Fruit fly (Drosophila melanogaster): ENCODE measurements around the gene Aven.

Aven gene

dm6 chrX:12595610-12596336, 33.7 kb downstream of the Aven start, which contains the start of the genes CG1824 and Sec16 (continued):
- TF ChIP-seq CG9437 (GFP tag; optimal IDR thresholded peaks at IDR 0.05): peak; percentile 65
- peak; percentile 56 for TF ChIP-seq CG4424 (GFP tag; optimal IDR thresholded peaks at IDR 0.05)
- 0 out of 2 replicates have a peak, but pooled peaks have one; percentile 28 for TF ChIP-seq sisA (GFP tag; IDR thresholded peaks at IDR 0.05)
- peak in 1 of 2 experiments; percentile 27 for TF ChIP-seq bsh (GFP tag; optimal IDR thresholded peaks at IDR 0.05)
- TF ChIP-seq dysf (GFP tag; IDR thresholded peaks at IDR 0.05): no peak
- TF ChIP-seq shn (GFP tag; optimal IDR thresholded peaks at IDR 0.05): no peak
- TF ChIP-seq Hmr (GFP tag; optimal IDR thresholded peaks at IDR 0.05): peak; percentile 5
- TF ChIP-seq Eip74EF (GFP tag; optimal IDR thresholded peaks at IDR 0.05): no peak
- TF ChIP-seq CG10209 (GFP tag; optimal IDR thresholded peaks at IDR 0.05): peak; percentile 14
- no peak for TF ChIP-seq gcm2 (GFP tag; optimal IDR thresholded peaks at IDR 0.05)
- no peak for TF ChIP-seq Dfd (GFP tag; optimal IDR thresholded peaks at IDR 0.05)
- TF ChIP-seq repo (GFP tag; optimal IDR thresholded peaks at IDR 0.05): no peak
- TF ChIP-seq luna (GFP tag; optimal IDR thresholded peaks at IDR 0.05): no peak
- no peak for TF ChIP-seq CG12744 (GFP tag; optimal IDR thresholded peaks at IDR 0.05)
- TF ChIP-seq CG15696 (tag; optimal IDR thresholded peaks at IDR 0.05): peak; percentile 54
- no peak for TF ChIP-seq sima (GFP tag; optimal IDR thresholded peaks at IDR 0.05)
- no peak for TF ChIP-seq Blimp-1 (GFP tag; optimal IDR thresholded peaks at IDR 0.05)
- peak; percentile 56 for TF ChIP-seq CG15479 (GFP tag; optimal IDR thresholded peaks at IDR 0.05)
- no peak for TF ChIP-seq vvl (GFP tag; IDR thresholded peaks at IDR 0.05)
- TF ChIP-seq CG10979 (tag; optimal IDR thresholded peaks at IDR 0.05): peak; percentile 29
- TF ChIP-seq CG13775 (GFP tag; optimal IDR thresholded peaks at IDR 0.05): peak; percentile 66
- TF ChIP-seq Side (GFP tag; optimal IDR thresholded peaks at IDR 0.05): no peak
- TF ChIP-seq Lim3 (GFP tag; IDR thresholded peaks at IDR 0.05): no peak
- TF ChIP-seq CG18599 (GFP tag; optimal IDR thresholded peaks at IDR 0.05): peak; percentile 17
- TF ChIP-seq CG1233 (GFP tag; optimal IDR thresholded peaks at IDR 0.05): no peak
- peak; percentile 45 for TF ChIP-seq CG8924 (tag; optimal IDR thresholded peaks at IDR 0.05)
- no peak for TF ChIP-seq CG8388 (GFP tag; optimal IDR thresholded peaks at IDR 0.05)
- TF ChIP-seq fru (optimal IDR thresholded peaks at IDR 0.05): no peak
- TF ChIP-seq HmgZ (tag; optimal IDR thresholded peaks at IDR 0.05): no peak
- TF ChIP-seq sug (tag; optimal IDR thresholded peaks at IDR 0.05): peak; percentile 69
- TF ChIP-seq CG17328 (GFP tag; IDR thresholded peaks at IDR 0.05): no peak
- peak; percentile 18; the same call in 1 of the 2 replicates for TF ChIP-seq esg (GFP tag; conservative IDR thresholded peaks at IDR 0.05)
- TF ChIP-seq NC2α (GFP tag; optimal IDR thresholded peaks at IDR 0.05): no peak
- no peak for TF ChIP-seq CG14441 (GFP tag; IDR thresholded peaks at IDR 0.05)
- TF ChIP-seq CG12299 (tag; optimal IDR thresholded peaks at IDR 0.05): no peak
- 0 out of 3 replicates have a peak, but pooled peaks have one; percentile 20 for TF ChIP-seq CG11456 (GFP tag; IDR thresholded peaks at IDR 0.05)
- no peak for TF ChIP-seq gt (GFP tag; IDR thresholded peaks at IDR 0.05)
- no peak for TF ChIP-seq CG3163 (GFP tag; optimal IDR thresholded peaks at IDR 0.05)
- 0 out of 2 replicates have a peak, but pooled peaks have one; percentile 5 for TF ChIP-seq Drgx (GFP tag; IDR thresholded peaks at IDR 0.05)
- TF ChIP-seq unpg (GFP tag; optimal IDR thresholded peaks at IDR 0.05): no peak
- no peak for TF ChIP-seq CG6683 (GFP tag; optimal IDR thresholded peaks at IDR 0.05)
- TF ChIP-seq ssp (GFP tag; IDR thresholded peaks at IDR 0.05): peak; percentile 22; the same call in 1 of the 2 replicates
- TF ChIP-seq Sin3A (optimal IDR thresholded peaks at IDR 0.05): peak; percentile 12
- TF ChIP-seq slou (GFP tag; optimal IDR thresholded peaks at IDR 0.05): peak; percentile 2
- peak; percentile 53 for TF ChIP-seq ind (GFP tag; optimal IDR thresholded peaks at IDR 0.05)
- no peak for TF ChIP-seq MTF-1 (GFP tag; optimal IDR thresholded peaks at IDR 0.05; ENCODE audit: borderline replicate concordance)
- TF ChIP-seq p53 (GFP tag; optimal IDR thresholded peaks at IDR 0.05): no peak
- no peak for TF ChIP-seq dmrt99B (tag; optimal IDR thresholded peaks at IDR 0.05)
- TF ChIP-seq gsb (GFP tag; IDR thresholded peaks at IDR 0.05): no peak
- no peak for TF ChIP-seq trh (GFP tag; optimal IDR thresholded peaks at IDR 0.05)
